Fruit fly (Drosophila melanogaster) whole organism: ENCODE measurements around the gene Dpy-30L1.

Experiments
- CG8478 ChIP-seq: fragments of >200 bp; optimal IDR thresholded peaks from 2 replicates; lab custom pipeline; 2018; ENCODE audit warnings: inconsistent platforms
- Dll ChIP-seq: fragments of >200 bp; optimal IDR thresholded peaks from 2 replicates; lab custom pipeline; 2017
- EcR ChIP-seq, 2 experiments: fragments of >200 bp; optimal IDR thresholded peaks; 2 replicates each; lab custom pipeline; 2017; ENCODE audit warnings: missing biosample characterization in 2 of 2, missing genetic modification characterization in 2 of 2, missing genetic modification reagents in 2 of 2
- pan ChIP-seq: fragments of >200 bp; optimal IDR thresholded peaks from 2 replicates; lab custom pipeline; 2017
- psq ChIP-seq: fragments of >200 bp; optimal IDR thresholded peaks from 2 replicates; lab custom pipeline; 2017
- usp ChIP-seq: fragments of >200 bp; optimal IDR thresholded peaks from 2 replicates; lab custom pipeline; 2017; ENCODE audit warnings: missing biosample characterization, missing genetic modification characterization, mixed read lengths

dm6 chr2L:10759624-10760023 is 27.2 kb downstream of the Dpy-30L1 start:
- TF ChIP-seq usp (GFP tag; lab: Kevin White, UChicago) (no peak), pan (lab: Kevin White, UChicago) (no peak), psq (no peak), CG8478 (lab: Kevin White, UChicago) (no peak), EcR (GFP tag; optimal IDR thresholded peaks at IDR 0.05; lab: Kevin White, UChicago) (no peak), Dll (lab: Kevin White, UChicago) (no peak)
